Worm (Caenorhabditis elegans) whole organism, late embryonic: ENCODE measurements around the gene D1086.19.

Source experiments
- C08G9.2 ChIP-seq: sonication (generic microtip); optimal IDR thresholded peaks from 2 replicates; lab custom pipeline; 2016; ENCODE audit warnings: mild to moderate bottlenecking, missing genetic modification characterization, moderate library complexity, missing compliant biosample characterization
- K02D7.2 ChIP-seq: sonication (generic microtip); optimal IDR thresholded peaks from 2 replicates; lab custom pipeline; 2017; ENCODE audit warnings: mild to moderate bottlenecking, missing genetic modification characterization, missing compliant biosample characterization
- ahr-1 ChIP-seq: sonication (generic microtip); optimal IDR thresholded peaks from 2 replicates; lab custom pipeline; 2016; ENCODE audit warnings: missing genetic modification characterization, missing compliant biosample characterization
- ama-1 ChIP-seq: fragments of 150-350 bp; optimal IDR thresholded peaks from 2 replicates; lab custom pipeline; 2014
- elt-2 ChIP-seq: sonication (generic microtip); optimal IDR thresholded peaks from 2 replicates; lab custom pipeline; 2016; ENCODE audit warnings: missing genetic modification reagents, missing genetic modification characterization, missing compliant biosample characterization
- elt-4 ChIP-seq: sonication (generic microtip); optimal IDR thresholded peaks from 2 replicates; lab custom pipeline; 2016; ENCODE audit warnings: missing genetic modification characterization, missing compliant biosample characterization
- fkh-10 ChIP-seq: fragments of 150-350 bp; optimal IDR thresholded peaks from 2 replicates; lab custom pipeline; 2014; ENCODE audit warnings: missing biosample characterization, missing genetic modification reagents, missing genetic modification characterization
- hlh-15 ChIP-seq: sonication (generic microtip); optimal IDR thresholded peaks from 2 replicates; lab custom pipeline; 2016; ENCODE audit warnings: missing genetic modification characterization, missing compliant biosample characterization
- hlh-8 ChIP-seq: sonication (generic microtip); optimal IDR thresholded peaks from 2 replicates; lab custom pipeline; 2016; ENCODE audit warnings: missing genotype, missing genetic modification characterization, missing compliant biosample characterization
- pqm-1 ChIP-seq: sonication (generic microtip); optimal IDR thresholded peaks from 2 replicates; lab custom pipeline; 2016; ENCODE audit warnings: missing genetic modification characterization, missing compliant biosample characterization
- pros-1 ChIP-seq: fragments of 150-350 bp; optimal IDR thresholded peaks from 2 replicates; lab custom pipeline; 2014; ENCODE audit warnings: missing biosample characterization, missing genetic modification reagents, missing genetic modification characterization
- syd-9 ChIP-seq: sonication (generic microtip); optimal IDR thresholded peaks from 2 replicates; lab custom pipeline; 2016; ENCODE audit warnings: mild to moderate bottlenecking, missing genetic modification characterization, moderate library complexity, missing compliant biosample characterization
- ttx-3 ChIP-seq: sonication (generic microtip); optimal IDR thresholded peaks from 2 replicates; lab custom pipeline; 2016; ENCODE audit warnings: missing genetic modification reagents, missing genetic modification characterization, missing compliant biosample characterization
- unc-86 ChIP-seq: sonication (generic microtip); optimal IDR thresholded peaks from 2 replicates; lab custom pipeline; 2016; ENCODE audit warnings: missing genetic modification characterization, missing compliant biosample characterization

ce11 chrV:14079501-14079900 is 8.7 kb upstream of the D1086.19 start, which contains the start of gene D1086.6:
- TF ChIP-seq elt-4 (tag; lab: Kevin White, UChicago): no peak
- no peak for TF ChIP-seq hlh-8
- no peak for TF ChIP-seq pqm-1 (tag; lab: Kevin White, UChicago)
- TF ChIP-seq ttx-3 (tag; lab: Kevin White, UChicago): no peak
- TF ChIP-seq pros-1 (tag; lab: Kevin White, UChicago): no peak
- no peak for TF ChIP-seq ama-1 (lab: Kevin White, UChicago)
- TF ChIP-seq ahr-1: no peak
- TF ChIP-seq K02D7.2 (tag; lab: Kevin White, UChicago): no peak
- TF ChIP-seq unc-86: no peak
- no peak for TF ChIP-seq hlh-15
- TF ChIP-seq C08G9.2 (tag; lab: Kevin White, UChicago): no peak
- TF ChIP-seq fkh-10: no peak
- no peak for TF ChIP-seq syd-9
- TF ChIP-seq elt-2 (tag; lab: Kevin White, UChicago): no peak
